Worm (Caenorhabditis elegans) whole organism, L2 larva: ENCODE results near the gene bcs-1.
A peak's percentile ranks its signal among the peaks of the same experiment; 100 is the strongest.

Experiments used
- C34F6.9 ChIP-seq: fragments of 150-350 bp; optimal IDR thresholded peaks from 2 replicates; lab custom pipeline; 2014; ENCODE audit warnings: missing biosample characterization, missing genetic modification characterization
- F13H6.1 ChIP-seq: sonication (generic microtip); optimal IDR thresholded peaks from 2 replicates; lab custom pipeline; 2016; ENCODE audit warnings: missing genetic modification characterization, missing compliant biosample characterization
- R02D3.7 ChIP-seq: fragments of 150-350 bp; optimal IDR thresholded peaks from 2 replicates; lab custom pipeline; 2014; ENCODE audit warnings: missing biosample characterization, missing genetic modification characterization
- Y55F3AM.14 ChIP-seq: fragments of 200-800 bp; sonication (Bioruptor generic); optimal IDR thresholded peaks from 2 replicates; lab custom pipeline; 2018; ENCODE audit warnings: mild to moderate bottlenecking, missing genetic modification characterization, missing compliant biosample characterization
- ZK546.5 ChIP-seq: sonication (generic microtip); optimal IDR thresholded peaks from 2 replicates; lab custom pipeline; 2017; ENCODE audit warnings: missing biosample characterization, missing genetic modification characterization
- alr-1 ChIP-seq: fragments of 150-350 bp; optimal IDR thresholded peaks from 2 replicates; lab custom pipeline; 2014; ENCODE audit warnings: missing biosample characterization, missing genetic modification characterization
- aly-2 ChIP-seq: fragments of 150-350 bp; optimal IDR thresholded peaks from 2 replicates; lab custom pipeline; 2014; ENCODE audit warnings: missing biosample characterization, missing genetic modification characterization
- ama-1 ChIP-seq: fragments of 150-350 bp; optimal IDR thresholded peaks from 2 replicates; lab custom pipeline; 2018; ENCODE audit warnings: inconsistent platforms
- blmp-1 ChIP-seq: sonication (generic microtip); optimal IDR thresholded peaks from 2 replicates; lab custom pipeline; 2017; ENCODE audit warnings: missing genetic modification characterization, mild to moderate bottlenecking, missing compliant biosample characterization, antibody characterized with exemption, moderate library complexity; ENCODE audit not compliant: insufficient read depth
- ceh-16 ChIP-seq: fragments of 150-350 bp; optimal IDR thresholded peaks from 2 replicates; lab custom pipeline; 2014; ENCODE audit warnings: missing biosample characterization, missing genetic modification characterization
- ceh-82 ChIP-seq: fragments of 150-350 bp; optimal IDR thresholded peaks from 2 replicates; lab custom pipeline; 2014; ENCODE audit warnings: missing biosample characterization, missing genetic modification characterization
- crh-2 ChIP-seq: sonication (generic microtip); optimal IDR thresholded peaks from 2 replicates; lab custom pipeline; 2017; ENCODE audit warnings: missing biosample characterization, missing genetic modification characterization
- dmd-4 ChIP-seq: sonication (generic microtip); optimal IDR thresholded peaks from 2 replicates; lab custom pipeline; 2017; ENCODE audit warnings: missing biosample characterization, missing genetic modification characterization
- egl-27 ChIP-seq: sonication (generic microtip); optimal IDR thresholded peaks from 3 replicates; lab custom pipeline; 2017; ENCODE audit warnings: missing biosample characterization, missing genetic modification reagents, missing genetic modification characterization
- elt-1 ChIP-seq: fragments of 150-350 bp; optimal IDR thresholded peaks from 2 replicates; lab custom pipeline; 2014; ENCODE audit warnings: missing biosample characterization, missing genetic modification characterization
- elt-3 ChIP-seq: sonication (generic microtip); optimal IDR thresholded peaks from 2 replicates; lab custom pipeline; 2017; ENCODE audit warnings: missing biosample characterization, missing genetic modification characterization
- fos-1 ChIP-seq: fragments of 150-350 bp; optimal IDR thresholded peaks from 2 replicates; lab custom pipeline; 2014; ENCODE audit warnings: missing biosample characterization, missing genetic modification characterization
- gmeb-1 ChIP-seq: fragments of 150-350 bp; optimal IDR thresholded peaks from 2 replicates; lab custom pipeline; 2014; ENCODE audit warnings: missing biosample characterization, missing genetic modification characterization
- lin-11 ChIP-seq: fragments of 150-350 bp; sonication (generic microtip); optimal IDR thresholded peaks from 2 replicates; lab custom pipeline; 2014; ENCODE audit warnings: missing biosample characterization, missing genetic modification characterization, inconsistent platforms, mixed read lengths
- lin-13 ChIP-seq: fragments of 150-350 bp; optimal IDR thresholded peaks from 2 replicates; lab custom pipeline; 2014; ENCODE audit warnings: missing biosample characterization, missing genetic modification reagents, missing genetic modification characterization
- lin-39 ChIP-seq: fragments of 150-350 bp; optimal IDR thresholded peaks from 2 replicates; lab custom pipeline; 2014; ENCODE audit warnings: missing biosample characterization, missing genetic modification reagents, missing genetic modification characterization
- lsy-2 ChIP-seq, 2 experiments: fragments of 150-350 bp in 1 of 2; sonication (generic microtip) in 1 of 2; optimal IDR thresholded peaks; 2 replicates each; lab custom pipeline; 2014 to 2017; ENCODE audit warnings: missing biosample characterization in 2 of 2, missing genetic modification characterization in 2 of 2
- mab-5 ChIP-seq: fragments of 150-350 bp; optimal IDR thresholded peaks from 2 replicates; lab custom pipeline; 2014; ENCODE audit warnings: missing biosample characterization, missing genetic modification characterization
- mbf-1 ChIP-seq: sonication (generic microtip); optimal IDR thresholded peaks from 2 replicates; lab custom pipeline; 2017; ENCODE audit warnings: missing biosample characterization, missing genetic modification characterization
- mdl-1 ChIP-seq, 2 experiments: fragments of 150-350 bp in 1 of 2; sonication (generic microtip) in 1 of 2; optimal IDR thresholded peaks; 2 replicates each; lab custom pipeline; 2017; ENCODE audit warnings: missing biosample characterization in 2 of 2, missing genetic modification characterization in 2 of 2
- nhr-10 ChIP-seq: sonication (generic microtip); optimal IDR thresholded peaks from 2 replicates; lab custom pipeline; 2017; ENCODE audit warnings: missing biosample characterization, missing genetic modification characterization
- nhr-11 ChIP-seq: fragments of 150-350 bp; optimal IDR thresholded peaks from 2 replicates; lab custom pipeline; 2014; ENCODE audit warnings: missing biosample characterization, missing genetic modification characterization
- nhr-12 ChIP-seq: fragments of 150-350 bp; optimal IDR thresholded peaks from 2 replicates; lab custom pipeline; 2014; ENCODE audit warnings: missing biosample characterization, missing genetic modification characterization
- nhr-129 ChIP-seq: fragments of 150-350 bp; optimal IDR thresholded peaks from 2 replicates; lab custom pipeline; 2014; ENCODE audit warnings: missing biosample characterization, missing genetic modification characterization
- nhr-21 ChIP-seq: fragments of 150-350 bp; optimal IDR thresholded peaks from 2 replicates; lab custom pipeline; 2014; ENCODE audit warnings: missing biosample characterization, missing genetic modification characterization
- nhr-23 ChIP-seq: fragments of 150-350 bp; optimal IDR thresholded peaks from 2 replicates; lab custom pipeline; 2014; ENCODE audit warnings: missing biosample characterization, missing genetic modification reagents, missing genetic modification characterization
- nhr-237 ChIP-seq: fragments of 150-350 bp; optimal IDR thresholded peaks from 2 replicates; lab custom pipeline; 2014; ENCODE audit warnings: missing biosample characterization, missing genetic modification characterization
- nhr-25 ChIP-seq: fragments of 150-350 bp; sonication (generic microtip); optimal IDR thresholded peaks from 3 replicates; lab custom pipeline; 2014; ENCODE audit warnings: missing biosample characterization, missing genetic modification characterization
- nhr-6 ChIP-seq: fragments of 150-350 bp; optimal IDR thresholded peaks from 2 replicates; lab custom pipeline; 2014; ENCODE audit warnings: missing biosample characterization, missing genetic modification characterization
- nhr-77 ChIP-seq: fragments of 150-350 bp; optimal IDR thresholded peaks from 2 replicates; lab custom pipeline; 2014; ENCODE audit warnings: missing biosample characterization, missing genetic modification characterization
- peb-1 ChIP-seq: fragments of 150-350 bp; optimal IDR thresholded peaks from 2 replicates; lab custom pipeline; 2014; ENCODE audit warnings: missing biosample characterization, missing genetic modification characterization
- sem-4 ChIP-seq: fragments of 150-350 bp; optimal IDR thresholded peaks from 2 replicates; lab custom pipeline; 2014; ENCODE audit warnings: missing biosample characterization, missing genetic modification reagents, missing genetic modification characterization
- sma-3 ChIP-seq: sonication (generic microtip); optimal IDR thresholded peaks from 2 replicates; lab custom pipeline; 2016; ENCODE audit warnings: missing genetic modification reagents, missing genetic modification characterization, missing compliant biosample characterization
- sma-9 ChIP-seq, 2 experiments: fragments of 150-350 bp in 1 of 2; sonication (generic microtip) in 1 of 2; optimal IDR thresholded peaks; 2 replicates each; lab custom pipeline; 2014 to 2016; ENCODE audit warnings: missing genetic modification characterization in 2 of 2, mild to moderate bottlenecking in 1 of 2, missing biosample characterization in 1 of 2, missing compliant biosample characterization in 1 of 2, missing genetic modification reagents in 1 of 2, moderate library complexity in 1 of 2
- snpc-4 ChIP-seq: fragments of 150-350 bp; optimal IDR thresholded peaks from 2 replicates; lab custom pipeline; 2014; ENCODE audit warnings: missing biosample characterization, missing genetic modification characterization
- unc-39 ChIP-seq: fragments of 150-350 bp; optimal IDR thresholded peaks from 2 replicates; lab custom pipeline; 2014; ENCODE audit warnings: missing biosample characterization, missing genetic modification characterization
- unc-55 ChIP-seq: fragments of 150-350 bp; sonication (generic microtip); optimal IDR thresholded peaks from 3 replicates; lab custom pipeline; 2014; ENCODE audit warnings: missing biosample characterization, missing genetic modification reagents, missing genetic modification characterization
- unc-62 ChIP-seq: fragments of 150-350 bp; optimal IDR thresholded peaks from 2 replicates; lab custom pipeline; 2014; ENCODE audit warnings: missing biosample characterization, missing genetic modification reagents, missing genetic modification characterization
- zag-1 ChIP-seq: fragments of 150-350 bp; optimal IDR thresholded peaks from 2 replicates; lab custom pipeline; 2014; ENCODE audit warnings: missing biosample characterization, missing genetic modification characterization
- ztf-1 ChIP-seq: fragments of 200-800 bp; sonication (Bioruptor generic); conservative IDR thresholded peaks from 2 replicates; pipeline ENCODE4 v1.3.6; 2022; ENCODE audit warnings: missing genetic modification characterization, missing compliant biosample characterization
- ztf-11 ChIP-seq: sonication (generic microtip); optimal IDR thresholded peaks from 2 replicates; lab custom pipeline; 2017; ENCODE audit warnings: missing biosample characterization, missing genetic modification characterization
- ztf-4 ChIP-seq: fragments of 150-350 bp; optimal IDR thresholded peaks from 2 replicates; lab custom pipeline; 2014; ENCODE audit warnings: missing biosample characterization, missing genetic modification characterization

The bcs-1 gene

ce11 chrII:8568234-8568969 is 2.5 kb upstream of the bcs-1 start:
- no peak for TF ChIP-seq R02D3.7 (tag; lab: Kevin White, UChicago)
- TF ChIP-seq lin-11: no peak
- no peak for TF ChIP-seq nhr-6
- no peak for TF ChIP-seq F13H6.1 (tag; lab: Kevin White, UChicago)
- TF ChIP-seq gmeb-1 (tag; lab: Kevin White, UChicago): no peak
- TF ChIP-seq lin-39 (tag; lab: Kevin White, UChicago): no peak
- no peak for TF ChIP-seq ZK546.5 (tag; lab: Kevin White, UChicago)
- TF ChIP-seq alr-1 (tag; lab: Kevin White, UChicago): no peak
- no peak for TF ChIP-seq ceh-16 (tag; lab: Kevin White, UChicago)

ce11 chrII:8569038-8569977 is 1.6 kb upstream of the bcs-1 start, which contains the start of the genes col-38 and rpl-5:
col-38 (minus strand) TSS chrII:8569088.
rpl-5 (plus strand) TSS chrII:8569927.
- TF ChIP-seq lin-13 (GFP tag; lab: Kevin White, UChicago) (peak; percentile 88), aly-2 (no peak), nhr-10 (tag; lab: Kevin White, UChicago) (no peak), elt-1 (tag; lab: Kevin White, UChicago) (no peak), ceh-82 (tag; lab: Kevin White, UChicago) (no peak), gmeb-1 (tag; lab: Kevin White, UChicago) (peak; percentile 97), lin-11 (peak; percentile 95), zag-1 (tag; lab: Kevin White, UChicago) (peak; percentile 71), alr-1 (tag; lab: Kevin White, UChicago) (no peak), dmd-4 (tag; lab: Kevin White, UChicago) (no peak), egl-27 (tag; lab: Kevin White, UChicago) (no peak), ceh-16 (tag; lab: Kevin White, UChicago) (peak; percentile 66), peb-1 (no peak), nhr-129 (tag; lab: Kevin White, UChicago) (peak; percentile 92), ama-1 (lab: Kevin White, UChicago) (peak; percentile 78), ztf-1 (no peak), mbf-1 (tag; lab: Kevin White, UChicago) (no peak), nhr-11 (tag; lab: Kevin White, UChicago) (no peak), elt-3 (tag; lab: Kevin White, UChicago) (no peak), unc-39 (tag; lab: Kevin White, UChicago) (no peak), unc-62 (GFP tag; lab: Kevin White, UChicago) (no peak), F13H6.1 (tag; lab: Kevin White, UChicago) (peak; percentile 88), nhr-25 (tag; lab: Kevin White, UChicago) (peak; percentile 87), lsy-2 (tag; optimal IDR thresholded peaks at IDR 0.05; lab: Kevin White, UChicago) (peak; percentile 93 to 99), sem-4 (peak; percentile 74), nhr-237 (peak; percentile 38), sma-9 (GFP tag; optimal IDR thresholded peaks at IDR 0.05; lab: Kevin White, UChicago) (peak; percentile 79), sma-9 (tag; optimal IDR thresholded peaks at IDR 0.05; lab: Kevin White, UChicago) (no peak), nhr-21 (tag; lab: Kevin White, UChicago) (peak; percentile 81), C34F6.9 (tag; lab: Kevin White, UChicago) (peak; percentile 98), lin-39 (tag; lab: Kevin White, UChicago) (no peak), R02D3.7 (tag; lab: Kevin White, UChicago) (peak; percentile 5), unc-55 (peak; percentile 97), nhr-77 (tag; lab: Kevin White, UChicago) (no peak), blmp-1 (tag; lab: Kevin White, UChicago) (peak; percentile 33), crh-2 (tag; lab: Kevin White, UChicago) (peak; percentile 96), fos-1 (tag; lab: Kevin White, UChicago) (peak; percentile 81), ZK546.5 (tag; lab: Kevin White, UChicago) (peak; percentile 96), mab-5 (tag; lab: Kevin White, UChicago) (peak; percentile 42), sma-3 (GFP tag; lab: Kevin White, UChicago) (peak; percentile 88), nhr-12 (tag; lab: Kevin White, UChicago) (peak; percentile 52), snpc-4 (tag; lab: Kevin White, UChicago) (peak; percentile 80), Y55F3AM.14 (peak; percentile 15), ztf-4 (peak; percentile 71), ztf-11 (tag; lab: Kevin White, UChicago) (no peak), mdl-1 (tag; optimal IDR thresholded peaks at IDR 0.05; lab: Kevin White, UChicago) (peak in 1 of 2 experiments; percentile 51), nhr-6 (peak; percentile 71), nhr-23 (tag; lab: Kevin White, UChicago) (no peak)
